Worm (Caenorhabditis elegans): ENCODE results near the gene clc-6.

clc-6 gene

DNA sequence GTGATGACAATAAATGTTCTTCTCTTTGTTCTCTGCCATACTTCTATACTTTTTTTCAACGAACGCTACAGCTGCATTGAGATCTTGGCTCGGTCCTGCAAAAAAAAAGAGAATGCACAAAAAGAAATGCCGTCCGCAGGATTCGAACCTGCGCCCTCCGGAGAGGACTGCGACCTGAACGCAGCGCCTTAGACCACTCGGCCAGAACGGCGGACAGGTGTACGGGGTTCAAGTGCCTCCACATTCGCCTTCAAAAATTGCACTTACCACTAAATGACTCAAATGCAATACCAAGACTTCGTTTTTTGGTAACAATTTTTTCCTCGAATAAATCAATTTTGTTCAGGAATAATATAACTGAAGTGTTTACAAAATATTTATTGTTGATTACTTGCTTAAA is 21.3 kb downstream of the clc-6 start (continued):
- no peak for TF ChIP-seq sup-37 (GFP tag; optimal IDR thresholded peaks at IDR 0.05)
- no peak for TF ChIP-seq dpl-1 (GFP tag; optimal IDR thresholded peaks at IDR 0.05)
- no peak for TF ChIP-seq C04F5.9 (tag; optimal IDR thresholded peaks at IDR 0.05)
- no peak for TF ChIP-seq nhr-12 (tag; optimal IDR thresholded peaks at IDR 0.05)
- TF ChIP-seq blmp-1 (tag; optimal IDR thresholded peaks at IDR 0.05), result no peak
- no peak for TF ChIP-seq pax-3 (tag; optimal IDR thresholded peaks at IDR 0.05)
- no peak for TF ChIP-seq zip-4 (GFP tag; optimal IDR thresholded peaks at IDR 0.05)
- peak; percentile 5 for TF ChIP-seq swsn-7 (tag; optimal IDR thresholded peaks at IDR 0.05)
- no peak for TF ChIP-seq vab-15 (tag; optimal IDR thresholded peaks at IDR 0.05)
- no peak for TF ChIP-seq nhr-20 (tag; optimal IDR thresholded peaks at IDR 0.05)
- no peak for TF ChIP-seq ceh-82 (tag; optimal IDR thresholded peaks at IDR 0.05)
- peak; percentile 93 for TF ChIP-seq snpc-4 (tag; optimal IDR thresholded peaks at IDR 0.05)
- TF ChIP-seq rnt-1 (tag; optimal IDR thresholded peaks at IDR 0.05), result peak; percentile 61
- TF ChIP-seq grh-1 (GFP tag; IDR thresholded peaks at IDR 0.05), result no peak
- no peak for TF ChIP-seq nhr-84 (tag; optimal IDR thresholded peaks at IDR 0.05)
- no peak for TF ChIP-seq hlh-17 (GFP tag; optimal IDR thresholded peaks at IDR 0.05; ENCODE audit: borderline replicate concordance)
- TF ChIP-seq unc-130 (tag; optimal IDR thresholded peaks at IDR 0.05), result no peak
- TF ChIP-seq egl-13 (tag; optimal IDR thresholded peaks at IDR 0.05), result no peak
- no peak for TF ChIP-seq elt-3 (tag; optimal IDR thresholded peaks at IDR 0.05)
- TF ChIP-seq nhr-85 (tag), result no peak
- no peak for TF ChIP-seq F16B12.6 (tag; optimal IDR thresholded peaks at IDR 0.05)
- peak; percentile 53 for TF ChIP-seq snu-23 (GFP tag; optimal IDR thresholded peaks at IDR 0.05)
- peak; percentile 41 for TF ChIP-seq nhr-19 (GFP tag; conservative IDR thresholded peaks at IDR 0.05)
- no peak for TF ChIP-seq sox-4 (tag; optimal IDR thresholded peaks at IDR 0.05)
- peak; percentile 34 for TF ChIP-seq lin-14 (GFP tag; optimal IDR thresholded peaks at IDR 0.05)
- no peak for TF ChIP-seq fos-1 (tag; optimal IDR thresholded peaks at IDR 0.05)
- TF ChIP-seq ces-1 (GFP tag; optimal IDR thresholded peaks at IDR 0.05), result no peak
- peak; percentile 25 for TF ChIP-seq nhr-47 (tag; optimal IDR thresholded peaks at IDR 0.05)
- no peak for TF ChIP-seq fkh-8 (tag; optimal IDR thresholded peaks at IDR 0.05)
- TF ChIP-seq tbx-2 (tag; optimal IDR thresholded peaks at IDR 0.05), result no peak
- TF ChIP-seq unc-98 (GFP tag; IDR thresholded peaks at IDR 0.05), result no peak
- no peak for TF ChIP-seq xbp-1 (tag; optimal IDR thresholded peaks at IDR 0.05)
- no peak for TF ChIP-seq mep-1 (tag; optimal IDR thresholded peaks at IDR 0.05)
- TF ChIP-seq zag-1 (tag; optimal IDR thresholded peaks at IDR 0.05), result no peak
- TF ChIP-seq dsc-1 (tag; optimal IDR thresholded peaks at IDR 0.05), result no peak
- no peak for TF ChIP-seq lin-15B (tag; optimal IDR thresholded peaks at IDR 0.05)
- no peak for TF ChIP-seq nhr-28 (tag; optimal IDR thresholded peaks at IDR 0.05)
- TF ChIP-seq isw-1 (GFP tag; IDR thresholded peaks at IDR 0.05), result no peak
- no peak for TF ChIP-seq hpl-2 (GFP tag; optimal IDR thresholded peaks at IDR 0.05)
- TF ChIP-seq ceh-90 (tag; optimal IDR thresholded peaks at IDR 0.05), result no peak
- no peak for TF ChIP-seq elt-2 (tag; optimal IDR thresholded peaks at IDR 0.05)
- no peak for TF ChIP-seq mef-2 (tag; optimal IDR thresholded peaks at IDR 0.05)
- no peak for TF ChIP-seq aha-1 (tag; optimal IDR thresholded peaks at IDR 0.05)
- TF ChIP-seq efl-3 (GFP tag; optimal IDR thresholded peaks at IDR 0.05), result no peak
- TF ChIP-seq ztf-4 (tag; optimal IDR thresholded peaks at IDR 0.05), result no peak
- no peak for TF ChIP-seq ceh-63 (GFP tag; optimal IDR thresholded peaks at IDR 0.05)

DNA sequence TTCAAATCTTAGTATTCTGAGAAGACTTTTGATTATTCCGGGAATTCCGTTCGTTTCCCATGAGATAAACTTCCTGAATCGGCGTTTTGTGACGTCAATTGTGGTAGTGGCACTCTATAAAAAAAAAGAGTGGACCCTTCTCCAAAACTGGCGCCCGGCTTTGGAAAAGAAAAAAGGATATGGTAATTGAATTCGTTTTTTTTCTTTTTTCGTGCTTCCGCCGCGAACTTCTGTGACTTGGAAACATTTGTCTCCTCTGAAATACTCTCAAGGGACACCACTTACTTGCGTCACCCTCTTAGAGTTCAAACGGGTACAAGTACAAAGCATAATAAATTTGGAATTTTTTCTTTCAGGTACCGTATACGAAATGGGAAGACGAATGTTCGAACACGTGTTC is 23.3 kb downstream of the clc-6 start:
- no peak for TF ChIP-seq tbx-2 (tag; optimal IDR thresholded peaks at IDR 0.05)
- TF ChIP-seq dpl-1 (GFP tag; optimal IDR thresholded peaks at IDR 0.05), result no peak
- TF ChIP-seq nhr-76 (tag; optimal IDR thresholded peaks at IDR 0.05), result no peak
- TF ChIP-seq tlp-1 (tag; optimal IDR thresholded peaks at IDR 0.05), result no peak
- no peak for TF ChIP-seq lin-35 (GFP tag; optimal IDR thresholded peaks at IDR 0.05)
- TF ChIP-seq nhr-71 (tag; optimal IDR thresholded peaks at IDR 0.05), result peak; percentile 5
- TF ChIP-seq unc-86 (tag; optimal IDR thresholded peaks at IDR 0.05), result no peak
- TF ChIP-seq C34B4.2 (tag; optimal IDR thresholded peaks at IDR 0.05), result no peak
- TF ChIP-seq alr-1 (tag; optimal IDR thresholded peaks at IDR 0.05; ENCODE audit: borderline replicate concordance), result no peak
- no peak for TF ChIP-seq unc-62 (GFP tag; optimal IDR thresholded peaks at IDR 0.05)
- TF ChIP-seq skn-1 (tag; optimal IDR thresholded peaks at IDR 0.05), result no peak
- peak; percentile 54 for TF ChIP-seq fkh-10 (GFP tag; optimal IDR thresholded peaks at IDR 0.05)
- TF ChIP-seq lin-14 (GFP tag; optimal IDR thresholded peaks at IDR 0.05), result peak; percentile 53
- no peak for TF ChIP-seq aly-2 (tag; optimal IDR thresholded peaks at IDR 0.05)
- TF ChIP-seq xbp-1 (tag; optimal IDR thresholded peaks at IDR 0.05), result no peak

Measured in whole organism, L1 larva.